Fruit fly (Drosophila melanogaster): ENCODE measurements around the gene Polr3H.

Polr3H gene

dm6 chr3L:11648410-11648809, at the start of gene Polr3H, which contains the start of gene RIOK1:
Gene Polr3H (plus strand): TSS chr3L:11648756.
Gene RIOK1 (minus strand): TSS chr3L:11648474.
- no peak for TF ChIP-seq Rel (GFP tag; optimal IDR thresholded peaks at IDR 0.05)
- peak; percentile 89 for TF ChIP-seq Rel (tag; optimal IDR thresholded peaks at IDR 0.05)
- no peak for TF ChIP-seq lola (GFP tag; optimal IDR thresholded peaks at IDR 0.05)
- peak; percentile 48 for TF ChIP-seq dsf (GFP tag; optimal IDR thresholded peaks at IDR 0.05; ENCODE audit: borderline replicate concordance)
- TF ChIP-seq ey (GFP tag; optimal IDR thresholded peaks at IDR 0.05): peak; percentile 78
- no peak for TF ChIP-seq pan (optimal IDR thresholded peaks at IDR 0.05)
- peak; percentile 76 for TF ChIP-seq rgr (GFP tag; optimal IDR thresholded peaks at IDR 0.05)
- peak; percentile 54 for TF ChIP-seq psq (GFP tag; optimal IDR thresholded peaks at IDR 0.05)
- TF ChIP-seq foxo (GFP tag; optimal IDR thresholded peaks at IDR 0.05): no peak
- peak; percentile 68 for TF ChIP-seq sv (GFP tag; optimal IDR thresholded peaks at IDR 0.05)
- TF ChIP-seq Jra (GFP tag; optimal IDR thresholded peaks at IDR 0.05): peak; percentile 58
- peak; percentile 58 for TF ChIP-seq br (GFP tag; optimal IDR thresholded peaks at IDR 0.05)
- TF ChIP-seq sage (GFP tag; optimal IDR thresholded peaks at IDR 0.05): no peak
- no peak for TF ChIP-seq fru (GFP tag; optimal IDR thresholded peaks at IDR 0.05)
- TF ChIP-seq Myc (optimal IDR thresholded peaks at IDR 0.05): peak; percentile 78
- peak; percentile 65 for TF ChIP-seq OdsH (GFP tag; optimal IDR thresholded peaks at IDR 0.05)

- TF ChIP-seq rgr (GFP tag; optimal IDR thresholded peaks at IDR 0.05) (peak; percentile 3), Vsx2 (GFP tag; optimal IDR thresholded peaks at IDR 0.05; ENCODE audit: partially characterized antibody) (no peak), woc (GFP tag; optimal IDR thresholded peaks at IDR 0.05) (no peak), psq (GFP tag; optimal IDR thresholded peaks at IDR 0.05) (no peak), HLH106 (tag; optimal IDR thresholded peaks at IDR 0.05) (peak; percentile 32), foxo (GFP tag; optimal IDR thresholded peaks at IDR 0.05) (peak in 1 of 2 experiments; percentile 32), tai (GFP tag; optimal IDR thresholded peaks at IDR 0.05) (no peak), Sp1 (GFP tag; optimal IDR thresholded peaks at IDR 0.05) (peak; percentile 30), lola (GFP tag; optimal IDR thresholded peaks at IDR 0.05) (no peak)
These were observed 49.3 kb upstream of the Polr3H start for dm6 chr3L:11599255-11599654.

- peak; percentile 84 for TF ChIP-seq Dfd (GFP tag; optimal IDR thresholded peaks at IDR 0.05)
- TF ChIP-seq Vsx2 (GFP tag; optimal IDR thresholded peaks at IDR 0.05; ENCODE audit: partially characterized antibody): no peak
- TF ChIP-seq Rel (GFP tag; optimal IDR thresholded peaks at IDR 0.05): no peak
- no peak for TF ChIP-seq Rel (tag; optimal IDR thresholded peaks at IDR 0.05)
- TF ChIP-seq lola (GFP tag; optimal IDR thresholded peaks at IDR 0.05): no peak
These were observed 48.6 kb upstream of the Polr3H start, which contains the start of the genes CG14137 and CG46394 for dm6 chr3L:11599965-11600420. Gene CG14137 (minus strand): TSS chr3L:11600065. Gene CG46394 (plus strand): TSS chr3L:11600370.

dm6 chr3L:11601133-11601532, 47.4 kb upstream of the Polr3H start:
- TF ChIP-seq Rel (GFP tag; optimal IDR thresholded peaks at IDR 0.05): no peak
- TF ChIP-seq Rel (tag; optimal IDR thresholded peaks at IDR 0.05): no peak

- no peak for TF ChIP-seq Vsx2 (GFP tag; optimal IDR thresholded peaks at IDR 0.05; ENCODE audit: partially characterized antibody)
- no peak for TF ChIP-seq pan (optimal IDR thresholded peaks at IDR 0.05)
- TF ChIP-seq CG9705 (GFP tag; optimal IDR thresholded peaks at IDR 0.05): no peak
- no peak for TF ChIP-seq ey (GFP tag; optimal IDR thresholded peaks at IDR 0.05)
These were observed 46.5 kb upstream of the Polr3H start for dm6 chr3L:11602040-11602439.

- no peak for TF ChIP-seq sage (GFP tag; optimal IDR thresholded peaks at IDR 0.05)
- TF ChIP-seq woc (GFP tag; optimal IDR thresholded peaks at IDR 0.05): no peak
- peak; percentile 93 for TF ChIP-seq Dfd (GFP tag; optimal IDR thresholded peaks at IDR 0.05)
- TF ChIP-seq brk (GFP tag; optimal IDR thresholded peaks at IDR 0.05): no peak
- TF ChIP-seq dsf (GFP tag; optimal IDR thresholded peaks at IDR 0.05; ENCODE audit: borderline replicate concordance): no peak
- no peak for TF ChIP-seq Hnf4 (GFP tag; optimal IDR thresholded peaks at IDR 0.05)
- no peak for TF ChIP-seq pan (optimal IDR thresholded peaks at IDR 0.05)
These were observed 44.3 kb upstream of the Polr3H start for dm6 chr3L:11604227-11604626.

- TF ChIP-seq Rel (GFP tag; optimal IDR thresholded peaks at IDR 0.05) (no peak), Rel (tag; optimal IDR thresholded peaks at IDR 0.05) (peak; percentile 75), Hr78 (GFP tag; optimal IDR thresholded peaks at IDR 0.05) (peak; percentile 36), tai (GFP tag; optimal IDR thresholded peaks at IDR 0.05) (no peak), br (GFP tag; optimal IDR thresholded peaks at IDR 0.05) (no peak), Mio (GFP tag; optimal IDR thresholded peaks at IDR 0.05) (no peak), sage (GFP tag; optimal IDR thresholded peaks at IDR 0.05) (no peak)
These were observed 39.3 kb upstream of the Polr3H start, which contains the start of gene Duba for dm6 chr3L:11609153-11609809. Gene Duba (minus strand): TSS chr3L:11609465.
